Fruit fly (Drosophila melanogaster) whole organism, embryonic: ENCODE results near the gene CG13461.

ENCODE experiments used
- Awh ChIP-seq: fragments of 200-800 bp; sonication (Bioruptor generic); IDR thresholded peaks from 2 replicates; pipeline ENCODE4, ENCODE4 v1.3.6; 2022; ENCODE audit warnings: missing biosample characterization, missing genetic modification characterization
- BtbVII ChIP-seq: fragments of 200-800 bp; sonication (Bioruptor generic); optimal IDR thresholded peaks from 3 replicates; lab custom pipeline; 2017; ENCODE audit warnings: missing biosample characterization, mild to moderate bottlenecking, missing genetic modification characterization
- C15 ChIP-seq: fragments of 200-800 bp; sonication (Bioruptor generic); IDR thresholded peaks from 3 replicates; pipeline ENCODE4 v1.3.6; 2022; ENCODE audit warnings: missing biosample characterization, missing genetic modification characterization
- CG10431 ChIP-seq: fragments of 200-800 bp; sonication (Bioruptor generic); optimal IDR thresholded peaks from 3 replicates; lab custom pipeline; 2018; ENCODE audit warnings: missing biosample characterization, mild to moderate bottlenecking, missing genetic modification characterization
- CG11695 ChIP-seq: fragments of 200-800 bp; sonication (Bioruptor generic); IDR thresholded peaks from 3 replicates; pipeline ENCODE4 v1.3.6; 2022; ENCODE audit warnings: missing biosample characterization, missing genetic modification characterization
- CG12744 ChIP-seq: fragments of 200-800 bp; sonication (Bioruptor generic); optimal IDR thresholded peaks from 2 replicates; lab custom pipeline; 2016; ENCODE audit warnings: missing biosample characterization, missing genetic modification characterization
- CG15011 ChIP-seq: fragments of 200-800 bp; sonication (Bioruptor generic); optimal IDR thresholded peaks from 3 replicates; lab custom pipeline; 2018; ENCODE audit warnings: missing biosample characterization, mild to moderate bottlenecking, missing genetic modification characterization
- CG17829 ChIP-seq: fragments of 200-800 bp; optimal IDR thresholded peaks from 2 replicates; lab custom pipeline; 2019; ENCODE audit warnings: missing biosample characterization, mild to moderate bottlenecking, missing genetic modification characterization, moderate library complexity
- CG18764 ChIP-seq: fragments of 200-800 bp; sonication (Bioruptor generic); optimal IDR thresholded peaks from 3 replicates; lab custom pipeline; 2016; ENCODE audit warnings: missing biosample characterization, missing genetic modification characterization
- CG2678 ChIP-seq: fragments of 200-800 bp; sonication (Bioruptor generic); optimal IDR thresholded peaks from 3 replicates; lab custom pipeline; 2019; ENCODE audit warnings: missing biosample characterization, mild to moderate bottlenecking, missing genetic modification characterization, moderate library complexity
- CG2712 ChIP-seq: fragments of 200-800 bp; optimal IDR thresholded peaks from 3 replicates; lab custom pipeline; 2019; ENCODE audit warnings: missing biosample characterization, mild to moderate bottlenecking, missing genetic modification characterization, moderate library complexity
- CG3065 ChIP-seq: fragments of 200-800 bp; sonication (Bioruptor generic); optimal IDR thresholded peaks from 2 replicates; lab custom pipeline; 2016; ENCODE audit warnings: missing biosample characterization, missing genetic modification characterization
- CG31224 ChIP-seq: fragments of 200-800 bp; sonication (Bioruptor generic); IDR thresholded peaks from 2 replicates; pipeline ENCODE4 v1.3.6; 2022; ENCODE audit warnings: missing biosample characterization, missing genetic modification characterization
- CG33213 ChIP-seq: fragments of 200-800 bp; sonication (Bioruptor generic); optimal IDR thresholded peaks from 3 replicates; lab custom pipeline; 2016; ENCODE audit warnings: missing biosample characterization, missing genetic modification characterization
- CG4360 ChIP-seq: fragments of 200-800 bp; sonication (Bioruptor generic); IDR thresholded peaks from 2 replicates; pipeline ENCODE4 v1.3.6; 2022; ENCODE audit warnings: missing biosample characterization, missing genetic modification characterization
- CG4404 ChIP-seq: fragments of 200-800 bp; sonication (Bioruptor generic); IDR thresholded peaks from 2 replicates; pipeline ENCODE4 v1.3.6; 2022; ENCODE audit warnings: missing biosample characterization, missing genetic modification characterization
- CG4854 ChIP-seq: fragments of 200-800 bp; sonication (Bioruptor generic); optimal IDR thresholded peaks from 2 replicates; lab custom pipeline; 2016; ENCODE audit warnings: missing biosample characterization, missing genetic modification characterization, inconsistent platforms
- CG6175 ChIP-seq: fragments of 200-800 bp; sonication (Bioruptor generic); IDR thresholded peaks from 3 replicates; pipeline ENCODE4 v1.3.6; 2022; ENCODE audit warnings: missing biosample characterization, missing genetic modification characterization
- CG7372 ChIP-seq: fragments of 200-800 bp; sonication (Bioruptor generic); IDR thresholded peaks from 2 replicates; pipeline ENCODE4 v1.3.6; 2022; ENCODE audit warnings: missing biosample characterization, missing genetic modification characterization
- CG7745 ChIP-seq: fragments of 200-800 bp; sonication (Bioruptor generic); optimal IDR thresholded peaks from 2 replicates; lab custom pipeline; 2018; ENCODE audit warnings: missing biosample characterization, mild to moderate bottlenecking, missing genetic modification characterization, moderate library complexity
- Camta ChIP-seq: fragments of 200-800 bp; sonication (Bioruptor generic); optimal IDR thresholded peaks from 2 replicates; lab custom pipeline; 2016; ENCODE audit warnings: missing biosample characterization, missing genetic modification characterization
- Fer1 ChIP-seq: fragments of 200-800 bp; sonication (Bioruptor generic); optimal IDR thresholded peaks from 2 replicates; lab custom pipeline; 2017; ENCODE audit warnings: missing biosample characterization, mild to moderate bottlenecking, missing genetic modification characterization
- Hr78 ChIP-seq, 2 experiments: fragments of 200-800 bp in 1 of 2; fragments of >200 bp in 1 of 2; sonication (Bioruptor generic) in 1 of 2; optimal IDR thresholded peaks; 2 replicates each; lab custom pipeline; 2017 to 2019; ENCODE audit warnings: missing biosample characterization in 2 of 2, missing genetic modification characterization in 2 of 2, mild to moderate bottlenecking in 1 of 2, moderate library complexity in 1 of 2
- Lim3 ChIP-seq: fragments of 200-800 bp; sonication (Bioruptor generic); IDR thresholded peaks from 2 replicates; pipeline ENCODE4 v1.3.6; 2022; ENCODE audit warnings: missing biosample characterization, missing genetic modification characterization
- Max ChIP-seq: fragments of 200-800 bp; sonication (Bioruptor generic); optimal IDR thresholded peaks from 2 replicates; lab custom pipeline; 2016; ENCODE audit warnings: missing biosample characterization, mild to moderate bottlenecking, missing genetic modification characterization
- Poxn ChIP-seq: fragments of 200-800 bp; sonication (Bioruptor generic); IDR thresholded peaks from 2 replicates; pipeline ENCODE4 v1.3.6; 2022; ENCODE audit warnings: missing biosample characterization, missing genetic modification characterization
- Sox102F ChIP-seq: fragments of 200-800 bp; sonication (Bioruptor generic); optimal IDR thresholded peaks from 2 replicates; lab custom pipeline; 2018; ENCODE audit warnings: missing biosample characterization, mild to moderate bottlenecking, missing genetic modification characterization, moderate library complexity
- Taf1 ChIP-seq: fragments of 200-800 bp; sonication (Bioruptor generic); IDR thresholded peaks from 2 replicates; pipeline ENCODE4 v1.3.6; 2022; ENCODE audit warnings: missing biosample characterization, missing genetic modification characterization
- abd-A ChIP-seq: fragments of 200-800 bp; sonication (Bioruptor generic); optimal IDR thresholded peaks from 3 replicates; lab custom pipeline; 2019; ENCODE audit warnings: missing biosample characterization, mild to moderate bottlenecking, missing genetic modification characterization, moderate library complexity
- amos ChIP-seq: fragments of 200-800 bp; sonication (Bioruptor generic); IDR thresholded peaks from 2 replicates; pipeline ENCODE4 v1.3.6; 2022; ENCODE audit warnings: missing biosample characterization, missing genetic modification characterization; ENCODE audit not compliant: partially characterized antibody
- bbx ChIP-seq: fragments of 200-800 bp; sonication (Bioruptor generic); IDR thresholded peaks from 2 replicates; pipeline ENCODE4 v1.3.6; 2022; ENCODE audit warnings: missing biosample characterization, missing genetic modification characterization; ENCODE audit not compliant: partially characterized antibody
- btn ChIP-seq: fragments of 200-800 bp; sonication (Bioruptor generic); optimal IDR thresholded peaks from 2 replicates; lab custom pipeline; 2016; ENCODE audit warnings: missing biosample characterization, missing genetic modification characterization
- dysf ChIP-seq: fragments of 200-800 bp; sonication (Bioruptor generic); IDR thresholded peaks from 3 replicates; pipeline ENCODE4 v1.3.6; 2022; ENCODE audit warnings: missing biosample characterization, missing genetic modification characterization
- ems ChIP-seq: fragments of 200-800 bp; sonication (Bioruptor generic); optimal IDR thresholded peaks from 3 replicates; lab custom pipeline; 2016; ENCODE audit warnings: missing biosample characterization, missing genetic modification characterization
- fu2 ChIP-seq: fragments of 200-800 bp; sonication (Bioruptor generic); optimal IDR thresholded peaks from 2 replicates; lab custom pipeline; 2016; ENCODE audit warnings: missing biosample characterization, missing genetic modification characterization
- lab ChIP-seq: fragments of 200-800 bp; sonication (Bioruptor generic); optimal IDR thresholded peaks from 3 replicates; lab custom pipeline; 2017; ENCODE audit warnings: missing biosample characterization, missing genetic modification characterization, mild to moderate bottlenecking, moderate library complexity, missing genetic modification reagents
- nom ChIP-seq: fragments of 200-800 bp; sonication (Bioruptor generic); optimal IDR thresholded peaks from 2 replicates; lab custom pipeline; 2017; ENCODE audit warnings: missing biosample characterization, missing genetic modification characterization, mild to moderate bottlenecking, moderate library complexity, missing genetic modification reagents
- rib ChIP-seq: fragments of 200-800 bp; sonication (Bioruptor generic); IDR thresholded peaks from 2 replicates; pipeline ENCODE4 v1.3.6; 2022; ENCODE audit warnings: missing biosample characterization, missing genetic modification characterization
- row ChIP-seq: fragments of 200-800 bp; sonication (Bioruptor generic); IDR thresholded peaks from 3 replicates; pipeline ENCODE4 v1.3.6; 2022; ENCODE audit warnings: missing biosample characterization, missing genetic modification characterization
- run ChIP-seq: fragments of 200-800 bp; sonication (Bioruptor generic); optimal IDR thresholded peaks from 3 replicates; lab custom pipeline; 2018; ENCODE audit warnings: missing biosample characterization, mild to moderate bottlenecking, missing genetic modification characterization
- scrt ChIP-seq: fragments of 200-800 bp; sonication (Bioruptor generic); optimal IDR thresholded peaks from 2 replicates; lab custom pipeline; 2018; ENCODE audit warnings: missing biosample characterization, mild to moderate bottlenecking, missing genetic modification characterization, moderate library complexity
- shn ChIP-seq: fragments of 200-800 bp; sonication (Bioruptor generic); optimal IDR thresholded peaks from 3 replicates; lab custom pipeline; 2016; ENCODE audit warnings: missing biosample characterization, missing genetic modification characterization
- sim ChIP-seq: fragments of 200-800 bp; sonication (Bioruptor generic); IDR thresholded peaks from 2 replicates; pipeline ENCODE4 v1.3.6; 2022; ENCODE audit warnings: missing biosample characterization, missing genetic modification characterization
- so ChIP-seq: fragments of 200-800 bp; sonication (Bioruptor generic); IDR thresholded peaks from 3 replicates; pipeline ENCODE4 v1.3.6; 2022; ENCODE audit warnings: missing biosample characterization, missing genetic modification characterization
- sug ChIP-seq: fragments of 200-800 bp; optimal IDR thresholded peaks from 2 replicates; lab custom pipeline; 2019; ENCODE audit warnings: missing biosample characterization, mild to moderate bottlenecking, missing genetic modification characterization, moderate library complexity
- trem ChIP-seq: fragments of 200-800 bp; optimal IDR thresholded peaks from 3 replicates; lab custom pipeline; 2019; ENCODE audit warnings: missing biosample characterization, mild to moderate bottlenecking, missing genetic modification characterization, moderate library complexity
- trh ChIP-seq: fragments of 200-800 bp; sonication (Bioruptor generic); optimal IDR thresholded peaks from 2 replicates; lab custom pipeline; 2016; ENCODE audit warnings: missing biosample characterization, missing genetic modification characterization
- tup ChIP-seq: fragments of 200-800 bp; sonication (Bioruptor generic); optimal IDR thresholded peaks from 2 replicates; lab custom pipeline; 2016; ENCODE audit warnings: missing biosample characterization, mild to moderate bottlenecking, missing genetic modification characterization, moderate library complexity
- vvl ChIP-seq: fragments of 200-800 bp; sonication (Bioruptor generic); IDR thresholded peaks from 2 replicates; pipeline ENCODE4 v1.3.6; 2022; ENCODE audit warnings: missing biosample characterization, missing genetic modification characterization
- wdn ChIP-seq: fragments of 200-800 bp; sonication (Bioruptor generic); IDR thresholded peaks from 2 replicates; pipeline ENCODE4 v1.3.6; 2022; ENCODE audit warnings: missing biosample characterization, missing genetic modification characterization
- zfh1 ChIP-seq: fragments of 200-800 bp; sonication (Bioruptor generic); IDR thresholded peaks from 3 replicates; pipeline ENCODE4 v1.3.6; 2022; ENCODE audit warnings: missing biosample characterization, missing genetic modification characterization

The CG13461 gene

DNA sequence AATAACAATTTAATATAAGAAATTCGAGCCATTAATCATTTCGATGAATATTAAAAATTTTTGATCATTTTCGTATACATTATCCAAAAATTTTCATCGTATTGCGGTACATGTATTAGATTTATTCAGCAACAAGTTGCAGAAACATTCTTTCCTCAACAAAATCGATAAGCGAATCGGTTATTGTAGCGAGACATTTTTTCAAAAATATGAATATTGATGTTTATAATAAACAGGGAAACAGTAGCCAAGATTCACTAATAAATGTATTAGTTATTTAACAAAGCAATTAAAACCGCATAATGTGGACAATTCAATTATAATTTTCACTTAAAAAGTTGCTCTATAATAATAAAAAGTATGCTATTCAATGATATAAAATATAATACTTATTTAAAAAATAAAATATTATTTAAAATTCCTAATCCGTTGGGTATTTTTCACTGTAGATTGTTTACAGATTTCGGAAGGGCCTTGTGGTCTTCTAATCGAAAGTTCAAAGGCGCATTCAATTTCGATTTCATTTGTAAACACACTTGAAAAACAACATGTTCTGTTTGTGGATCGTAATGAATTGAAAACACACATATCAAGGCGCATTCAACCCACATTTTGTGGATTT lies 36.9 kb upstream of the CG13461 start (continued):
- TF ChIP-seq CG10431 (GFP tag; lab: Kevin White, UChicago) (no peak), CG6175 (GFP tag; lab: Robert Waterston, UW) (no peak), Fer1 (GFP tag; lab: Kevin White, UChicago) (peak; percentile 3), so (no peak), Awh (GFP tag; lab: Robert Waterston, UW) (no peak), CG2678 (tag; lab: Kevin White, UChicago) (peak; percentile 60), CG11695 (GFP tag; lab: Robert Waterston, UW) (no peak; the same call in 2 of the 3 replicates), row (peak; percentile 41; the same call in 2 of the 3 replicates), CG33213 (GFP tag; lab: Kevin White, UChicago) (no peak), CG7745 (tag; lab: Kevin White, UChicago) (no peak), CG4854 (no peak), CG15011 (GFP tag; lab: Kevin White, UChicago) (no peak), amos (GFP tag; lab: Robert Waterston, UW) (no peak), Taf1 (no peak), vvl (GFP tag; lab: Robert Waterston, UW) (no peak), Hr78 (GFP tag; optimal IDR thresholded peaks at IDR 0.05; lab: Kevin White, UChicago) (peak in 1 of 2 experiments; percentile 33), CG4360 (GFP tag; lab: Robert Waterston, UW) (no peak), wdn (no peak), trh (no peak), bbx (no peak), Max (no peak), trem (tag; lab: Kevin White, UChicago) (no peak), btn (GFP tag; lab: Kevin White, UChicago) (no peak), CG2712 (tag; lab: Kevin White, UChicago) (peak; percentile 63), Poxn (GFP tag; lab: Robert Waterston, UW) (no peak), CG17829 (tag; lab: Kevin White, UChicago) (peak; percentile 33), abd-A (tag; lab: Kevin White, UChicago) (no peak), zfh1 (GFP tag; lab: Robert Waterston, UW) (no peak), CG7372 (GFP tag; lab: Robert Waterston, UW) (no peak), CG4404 (GFP tag; lab: Robert Waterston, UW) (no peak), Sox102F (GFP tag; lab: Kevin White, UChicago) (peak; percentile 46), CG31224 (no peak), sim (GFP tag; lab: Robert Waterston, UW) (no peak), run (tag; lab: Kevin White, UChicago) (no peak), CG12744 (GFP tag; lab: Kevin White, UChicago) (no peak), BtbVII (GFP tag; lab: Kevin White, UChicago) (no peak), CG18764 (GFP tag; lab: Kevin White, UChicago) (no peak), fu2 (GFP tag; lab: Kevin White, UChicago) (no peak), sug (tag; lab: Kevin White, UChicago) (peak; percentile 39), dysf (GFP tag; lab: Robert Waterston, UW) (no peak; the same call in 2 of the 3 replicates), lab (GFP tag; lab: Kevin White, UChicago) (no peak), CG3065 (GFP tag; lab: Kevin White, UChicago) (no peak), nom (no peak), Camta (GFP tag; lab: Kevin White, UChicago) (no peak), ems (GFP tag; lab: Kevin White, UChicago) (no peak), Lim3 (GFP tag; lab: Robert Waterston, UW) (no peak), tup (no peak), C15 (GFP tag; lab: Robert Waterston, UW) (no peak), rib (GFP tag; lab: Robert Waterston, UW) (no peak), scrt (no peak), shn (no peak)
